Fruit fly (Drosophila melanogaster): ENCODE data around the gene RfC4.

The RfC4 gene

dm6 chr3L:4167353-4167842 is 31.6 kb upstream of the RfC4 start, which contains the start of gene mas:
mas (minus strand) TSS chr3L:4167464.
- TF ChIP-seq CG8159 (tag; optimal IDR thresholded peaks at IDR 0.05) (no peak), Snoo (tag; optimal IDR thresholded peaks at IDR 0.05) (no peak), Pif1A (GFP tag; optimal IDR thresholded peaks at IDR 0.05) (no peak), CG12605 (GFP tag; IDR thresholded peaks at IDR 0.05) (no peak), CG13204 (GFP tag; optimal IDR thresholded peaks at IDR 0.05) (no peak), CG32121 (GFP tag; IDR thresholded peaks at IDR 0.05) (no peak), CG17806 (tag; optimal IDR thresholded peaks at IDR 0.05) (no peak), CG9948 (tag; optimal IDR thresholded peaks at IDR 0.05) (no peak), CG10348 (GFP tag; IDR thresholded peaks at IDR 0.05) (no peak), rn (GFP tag; IDR thresholded peaks at IDR 0.05) (no peak), CG15710 (tag; optimal IDR thresholded peaks at IDR 0.05) (no peak), Pif1B (GFP tag; optimal IDR thresholded peaks at IDR 0.05) (no peak), CG8301 (tag; optimal IDR thresholded peaks at IDR 0.05) (no peak), fd96Ca (GFP tag; IDR thresholded peaks at IDR 0.05) (no peak; the same call in 2 of the 3 replicates), gl (tag; optimal IDR thresholded peaks at IDR 0.05) (no peak)

dm6 chr3L:4160926-4161325 is 25.1 kb upstream of the RfC4 start, which contains the start of gene nab:
nab (minus strand) TSS chr3L:4160932.
- TF ChIP-seq Snoo (tag; optimal IDR thresholded peaks at IDR 0.05) (peak; percentile 23), CG13204 (GFP tag; optimal IDR thresholded peaks at IDR 0.05) (no peak)

- TF ChIP-seq CG10348 (GFP tag; IDR thresholded peaks at IDR 0.05), result no peak
These were observed 23.4 kb upstream of the RfC4 start for dm6 chr3L:4159264-4159663.

- peak; percentile 79 for TF ChIP-seq CG17806 (tag; optimal IDR thresholded peaks at IDR 0.05)
- peak; percentile 73 for TF ChIP-seq Pif1B (GFP tag; optimal IDR thresholded peaks at IDR 0.05)
- peak; percentile 78 for TF ChIP-seq CG8159 (tag; optimal IDR thresholded peaks at IDR 0.05)
- no peak for TF ChIP-seq CG32121 (GFP tag; IDR thresholded peaks at IDR 0.05)
- TF ChIP-seq CG8301 (tag; optimal IDR thresholded peaks at IDR 0.05), result peak; percentile 63
- TF ChIP-seq fd96Ca (GFP tag; IDR thresholded peaks at IDR 0.05), result peak; percentile 44; the same call in 1 of the 3 replicates
- TF ChIP-seq Pif1A (GFP tag; optimal IDR thresholded peaks at IDR 0.05), result peak; percentile 73
- peak; percentile 79 for TF ChIP-seq CG15710 (tag; optimal IDR thresholded peaks at IDR 0.05)
- peak; percentile 17 for TF ChIP-seq Snoo (tag; optimal IDR thresholded peaks at IDR 0.05)
- TF ChIP-seq gl (tag; optimal IDR thresholded peaks at IDR 0.05), result peak; percentile 36
- peak; percentile 70 for TF ChIP-seq CG34367 (tag; optimal IDR thresholded peaks at IDR 0.05)
- peak; percentile 16; the same call in 1 of the 2 replicates for TF ChIP-seq Ets98B (GFP tag; IDR thresholded peaks at IDR 0.05)
- TF ChIP-seq CG4496 (GFP tag; IDR thresholded peaks at IDR 0.05), result peak; percentile 69; the same call in 1 of the 3 replicates
- peak; percentile 68 for TF ChIP-seq CG14655 (GFP tag; optimal IDR thresholded peaks at IDR 0.05)
- TF ChIP-seq CG9948 (tag; optimal IDR thresholded peaks at IDR 0.05), result peak; percentile 80
- peak; percentile 37 for TF ChIP-seq CG13204 (GFP tag; optimal IDR thresholded peaks at IDR 0.05)
- TF ChIP-seq CG10348 (GFP tag; IDR thresholded peaks at IDR 0.05), result no peak
- no peak for TF ChIP-seq rn (GFP tag; IDR thresholded peaks at IDR 0.05)
- TF ChIP-seq D1 (tag; optimal IDR thresholded peaks at IDR 0.05), result peak; percentile 63
- no peak for TF ChIP-seq EcR (GFP tag; optimal IDR thresholded peaks at IDR 0.05)
- peak; percentile 20; the same call in 1 of the 2 replicates for TF ChIP-seq CG12605 (GFP tag; IDR thresholded peaks at IDR 0.05)
These were observed 22.5 kb upstream of the RfC4 start for dm6 chr3L:4158361-4158760.

DNA sequence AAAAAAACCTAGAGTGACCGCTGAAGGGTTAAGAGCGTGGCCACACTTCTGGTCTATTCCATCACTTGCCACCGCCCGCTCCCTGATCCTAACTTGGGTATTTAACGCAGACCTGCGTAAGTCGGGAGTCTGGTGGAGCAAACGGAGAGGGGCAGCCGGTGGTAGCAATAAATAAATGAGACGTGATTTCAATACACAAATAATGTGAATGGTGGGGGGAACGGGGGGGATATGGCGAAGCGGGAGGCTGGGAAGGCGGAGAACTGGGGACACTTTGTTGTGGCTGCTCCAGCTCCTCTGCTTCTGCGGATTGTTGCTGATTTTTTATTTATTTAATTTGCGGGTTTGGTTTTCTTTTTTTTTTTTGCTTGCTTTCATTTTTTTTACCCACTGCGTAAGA is 22.0 kb upstream of the RfC4 start:
- TF ChIP-seq Ets98B (GFP tag; IDR thresholded peaks at IDR 0.05) (no peak), EcR (GFP tag; optimal IDR thresholded peaks at IDR 0.05) (peak; percentile 3)

DNA sequence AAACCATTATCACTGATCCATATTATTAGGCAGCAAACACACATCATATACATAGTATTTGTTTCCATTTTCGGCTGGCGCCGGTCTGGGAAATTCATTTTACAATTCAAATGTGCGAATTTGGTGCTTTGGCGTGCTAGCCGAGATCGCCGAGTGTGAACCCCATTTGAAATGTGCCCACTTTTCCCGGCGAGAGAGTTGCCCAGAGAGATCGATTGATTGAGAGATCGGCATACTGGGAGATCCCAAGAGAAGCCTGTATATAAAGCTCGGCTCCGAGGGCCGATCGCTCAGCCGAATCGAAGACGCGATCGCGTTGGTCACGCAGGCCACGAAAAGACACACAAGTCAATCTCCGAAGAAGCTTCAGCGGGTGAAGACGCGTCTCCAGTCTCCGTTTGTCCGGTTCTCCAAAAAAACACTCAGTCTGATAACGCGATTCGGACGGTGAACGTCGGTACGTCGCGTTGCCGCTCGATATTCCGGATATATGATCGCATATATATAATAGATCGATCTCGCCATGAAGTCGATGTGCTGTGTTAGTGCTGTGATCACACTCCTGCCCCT is 12.7 kb upstream of the RfC4 start, which contains the start of gene CG1299:
Gene CG1299, plus strand, starts transcription at position 291 of the 570 bp plus-strand sequence.
- TF ChIP-seq CG12605 (GFP tag; IDR thresholded peaks at IDR 0.05), result no peak
- TF ChIP-seq CG17806 (tag; optimal IDR thresholded peaks at IDR 0.05), result no peak
- no peak for TF ChIP-seq CG15710 (tag; optimal IDR thresholded peaks at IDR 0.05)
- TF ChIP-seq CG14655 (GFP tag; optimal IDR thresholded peaks at IDR 0.05), result no peak
- TF ChIP-seq fd96Ca (GFP tag; IDR thresholded peaks at IDR 0.05), result no peak
- no peak for TF ChIP-seq CG32121 (GFP tag; IDR thresholded peaks at IDR 0.05)
- no peak for TF ChIP-seq D1 (tag; optimal IDR thresholded peaks at IDR 0.05)
- TF ChIP-seq Pif1A (GFP tag; optimal IDR thresholded peaks at IDR 0.05), result peak; percentile 10
- TF ChIP-seq CG10348 (GFP tag; IDR thresholded peaks at IDR 0.05), result no peak
- TF ChIP-seq CG13204 (GFP tag; optimal IDR thresholded peaks at IDR 0.05), result peak; percentile 24
- TF ChIP-seq CG8301 (tag; optimal IDR thresholded peaks at IDR 0.05), result no peak
- TF ChIP-seq rn (GFP tag; IDR thresholded peaks at IDR 0.05), result no peak
- TF ChIP-seq CG4496 (GFP tag; IDR thresholded peaks at IDR 0.05), result no peak
- no peak for TF ChIP-seq CG9948 (tag; optimal IDR thresholded peaks at IDR 0.05)
- no peak for TF ChIP-seq Snoo (tag; optimal IDR thresholded peaks at IDR 0.05)
- TF ChIP-seq EcR (GFP tag; optimal IDR thresholded peaks at IDR 0.05), result peak; percentile 34
- peak; percentile 8 for TF ChIP-seq Pif1B (GFP tag; optimal IDR thresholded peaks at IDR 0.05)
- no peak for TF ChIP-seq Ets98B (GFP tag; IDR thresholded peaks at IDR 0.05)
- TF ChIP-seq gl (tag; optimal IDR thresholded peaks at IDR 0.05), result no peak
- no peak for TF ChIP-seq CG8159 (tag; optimal IDR thresholded peaks at IDR 0.05)
- no peak for TF ChIP-seq CG34367 (tag; optimal IDR thresholded peaks at IDR 0.05)
